Fruit fly (Drosophila melanogaster) whole organism: ENCODE results near the gene CIAPIN1.

Experiments
- CG8478 ChIP-seq: fragments of >200 bp; optimal IDR thresholded peaks from 2 replicates; lab custom pipeline; 2018; ENCODE audit warnings: inconsistent platforms
- pan ChIP-seq: fragments of >200 bp; optimal IDR thresholded peaks from 2 replicates; lab custom pipeline; 2017
- psq ChIP-seq: fragments of >200 bp; optimal IDR thresholded peaks from 2 replicates; lab custom pipeline; 2017
- usp ChIP-seq: fragments of >200 bp; optimal IDR thresholded peaks from 2 replicates; lab custom pipeline; 2017; ENCODE audit warnings: missing biosample characterization, missing genetic modification characterization, mixed read lengths

- no peak for TF ChIP-seq CG8478 (lab: Kevin White, UChicago)
- no peak for TF ChIP-seq usp (GFP tag; lab: Kevin White, UChicago)
- no peak for TF ChIP-seq pan (lab: Kevin White, UChicago)
- no peak for TF ChIP-seq psq (lab: Kevin White, UChicago)
Observed at dm6 chr2L:15005505-15005904, 33.2 kb downstream of the CIAPIN1 start, which contains the start of gene DCTN5-p25.
